Fruit fly (Drosophila melanogaster): ENCODE results near the gene Socs16D.
A peak's percentile ranks its signal among the peaks of the same experiment; 100 is the strongest.

Socs16D gene

DNA sequence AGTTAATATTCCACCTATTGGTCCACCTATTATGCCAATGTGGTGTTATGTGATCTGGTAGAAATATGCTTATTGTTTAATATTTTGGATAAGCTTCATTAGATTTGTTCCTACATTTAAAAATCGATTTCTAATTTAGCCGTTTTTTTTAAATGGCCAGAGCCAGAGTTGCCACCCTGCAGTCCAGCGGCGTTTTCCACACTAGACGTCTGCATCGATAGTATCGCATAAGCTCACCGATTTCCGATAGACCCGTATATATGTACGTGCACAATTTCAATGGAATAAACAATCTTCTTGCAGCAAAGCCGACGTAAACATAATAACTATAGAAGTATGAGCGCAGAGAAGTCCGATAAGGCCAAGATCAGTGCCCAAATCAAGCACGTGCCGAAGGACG, 14.6 kb upstream of the Socs16D start, which contains the start of gene Taf9 (continued):
- TF ChIP-seq crol (GFP tag; IDR thresholded peaks at IDR 0.05) (no peak), Oaz (GFP tag; IDR thresholded peaks at IDR 0.05) (no peak), Antp (GFP tag; optimal IDR thresholded peaks at IDR 0.05) (no peak), CG13123 (GFP tag; optimal IDR thresholded peaks at IDR 0.05) (no peak), CG31224 (GFP tag; IDR thresholded peaks at IDR 0.05) (no peak), CG1233 (GFP tag; optimal IDR thresholded peaks at IDR 0.05) (no peak), CG33557 (GFP tag; optimal IDR thresholded peaks at IDR 0.05) (no peak), Scr (GFP tag; IDR thresholded peaks at IDR 0.05; ENCODE audit: partially characterized antibody) (peak; percentile 86), CG4730 (GFP tag; IDR thresholded peaks at IDR 0.05) (no peak), CG18262 (tag; optimal IDR thresholded peaks at IDR 0.05) (no peak), vfl (GFP tag; optimal IDR thresholded peaks at IDR 0.05) (no peak), seq (GFP tag; IDR thresholded peaks at IDR 0.05) (no peak), CG17385 (GFP tag; optimal IDR thresholded peaks at IDR 0.05) (no peak), ap (GFP tag; IDR thresholded peaks at IDR 0.05) (no peak), sna (GFP tag; IDR thresholded peaks at IDR 0.05; ENCODE audit: partially characterized antibody) (peak; percentile 85), CG14860 (GFP tag; IDR thresholded peaks at IDR 0.05; ENCODE audit: partially characterized antibody) (peak; percentile 67), CG10979 (tag; optimal IDR thresholded peaks at IDR 0.05) (no peak), CG16863 (GFP tag; optimal IDR thresholded peaks at IDR 0.05) (no peak), Lim3 (GFP tag; IDR thresholded peaks at IDR 0.05) (no peak), exex (tag; optimal IDR thresholded peaks at IDR 0.05) (no peak), CG4820 (GFP tag; optimal IDR thresholded peaks at IDR 0.05) (no peak), CG9215 (GFP tag; IDR thresholded peaks at IDR 0.05) (no peak), Jarid2 (GFP tag; optimal IDR thresholded peaks at IDR 0.05) (no peak), Dp (GFP tag; optimal IDR thresholded peaks at IDR 0.05) (peak; percentile 68), phol (tag; optimal IDR thresholded peaks at IDR 0.05) (peak; percentile 71), Ptx1 (GFP tag; IDR thresholded peaks at IDR 0.05) (no peak), sug (tag; optimal IDR thresholded peaks at IDR 0.05) (no peak), ase (GFP tag; IDR thresholded peaks at IDR 0.05) (no peak), lola (GFP tag; optimal IDR thresholded peaks at IDR 0.05) (no peak), ham (GFP tag; IDR thresholded peaks at IDR 0.05) (no peak), dpn (GFP tag; optimal IDR thresholded peaks at IDR 0.05) (no peak), CG1647 (GFP tag; optimal IDR thresholded peaks at IDR 0.05) (no peak), ranshi (GFP tag; IDR thresholded peaks at IDR 0.05) (no peak), CG6654 (GFP tag; optimal IDR thresholded peaks at IDR 0.05) (no peak), CG8359 (GFP tag; optimal IDR thresholded peaks at IDR 0.05; ENCODE audit: borderline replicate concordance) (no peak), CG6272 (GFP tag; IDR thresholded peaks at IDR 0.05) (no peak), slp2 (GFP tag; optimal IDR thresholded peaks at IDR 0.05) (no peak), kay (GFP tag; optimal IDR thresholded peaks at IDR 0.05) (no peak), Gug (GFP tag; IDR thresholded peaks at IDR 0.05) (no peak), CkIIα-i1 (GFP tag; IDR thresholded peaks at IDR 0.05) (no peak), CG7963 (GFP tag; IDR thresholded peaks at IDR 0.05; ENCODE audit: partially characterized antibody) (peak; percentile 85), sc (optimal IDR thresholded peaks at IDR 0.05) (no peak), sc (GFP tag; optimal IDR thresholded peaks at IDR 0.05) (no peak), ken (GFP tag; IDR thresholded peaks at IDR 0.05) (no peak), CG2712 (tag; optimal IDR thresholded peaks at IDR 0.05) (no peak), ind (GFP tag; optimal IDR thresholded peaks at IDR 0.05) (no peak), Gsc (GFP tag; IDR thresholded peaks at IDR 0.05) (no peak), Nf-YA (GFP tag; IDR thresholded peaks at IDR 0.05) (no peak), CG12219 (GFP tag; optimal IDR thresholded peaks at IDR 0.05) (no peak), CG12744 (GFP tag; optimal IDR thresholded peaks at IDR 0.05) (no peak), wor (GFP tag; IDR thresholded peaks at IDR 0.05) (no peak), CG13296 (GFP tag; optimal IDR thresholded peaks at IDR 0.05) (no peak), CG4404 (GFP tag; IDR thresholded peaks at IDR 0.05) (no peak)
